Worm (Caenorhabditis elegans): ENCODE data around the gene F07E5.9.
"Not testable (repeated sequence)": the region's sequence is repeated elsewhere in the genome, so short reads cannot be mapped to it uniquely, and the experiment has no call there.

The F07E5.9 gene

DNA sequence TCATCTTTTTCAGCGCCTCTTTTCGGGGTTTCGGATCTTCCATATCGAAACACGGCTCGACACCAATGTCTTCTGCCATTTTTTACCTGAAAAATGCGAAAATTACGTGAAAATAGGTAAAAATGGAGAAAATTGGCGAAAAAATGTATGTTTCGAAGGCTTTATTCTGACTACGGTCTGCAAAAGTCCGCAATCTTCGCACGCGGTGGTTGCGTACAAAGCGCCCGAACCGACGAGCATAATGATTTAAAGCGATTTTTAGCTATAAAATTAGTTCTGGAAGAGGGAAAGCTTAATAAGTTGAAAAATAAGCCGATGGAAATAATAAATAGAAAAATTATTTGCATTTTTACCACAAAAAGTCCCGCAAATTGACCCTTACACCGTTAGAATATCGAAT is 21.3 kb downstream of the F07E5.9 start, which contains the start of gene F07E5.5:
F07E5.5 (minus strand) TSS at position 86 of the 400 bp plus-strand sequence.
- TF ChIP-seq flh-1 (GFP tag; optimal IDR thresholded peaks at IDR 0.05): no peak
- TF ChIP-seq ces-1 (GFP tag; optimal IDR thresholded peaks at IDR 0.05): peak; percentile 41
- peak; percentile 94 for TF ChIP-seq lsy-2 (tag; optimal IDR thresholded peaks at IDR 0.05)
- TF ChIP-seq mep-1 (tag; optimal IDR thresholded peaks at IDR 0.05): peak; percentile 37
- TF ChIP-seq snpc-4 (tag; optimal IDR thresholded peaks at IDR 0.05): no peak
- TF ChIP-seq elt-1 (tag; optimal IDR thresholded peaks at IDR 0.05; ENCODE audit: borderline replicate concordance, insufficient read depth): no peak
- no peak for TF ChIP-seq M03D4.4 (tag; optimal IDR thresholded peaks at IDR 0.05)
- no peak for TF ChIP-seq unc-120 (tag; optimal IDR thresholded peaks at IDR 0.05; ENCODE audit: poor library complexity, severe bottlenecking)
- TF ChIP-seq cnd-1 (tag; optimal IDR thresholded peaks at IDR 0.05): no peak
- TF ChIP-seq lin-13 (tag; optimal IDR thresholded peaks at IDR 0.05): peak; percentile 62

- no peak for TF ChIP-seq lsy-2 (tag; optimal IDR thresholded peaks at IDR 0.05)
- TF ChIP-seq cnd-1 (tag; optimal IDR thresholded peaks at IDR 0.05): peak; percentile 51
Observed at ce11 chrII:2051372-2051771, 29.0 kb downstream of the F07E5.9 start, which contains the start of gene fbxb-35. fbxb-35 (plus strand) TSS chrII:2051672.

- not testable (repeated sequence) for TF ChIP-seq ham-2 (GFP tag; optimal IDR thresholded peaks at IDR 0.05); M03D4.4 (tag; optimal IDR thresholded peaks at IDR 0.05); nhr-76 (tag; optimal IDR thresholded peaks at IDR 0.05)
Observed at ce11 chrII:2046556-2046955, 33.8 kb downstream of the F07E5.9 start, which contains the start of gene math-1. math-1 (minus strand) TSS chrII:2046656.

DNA sequence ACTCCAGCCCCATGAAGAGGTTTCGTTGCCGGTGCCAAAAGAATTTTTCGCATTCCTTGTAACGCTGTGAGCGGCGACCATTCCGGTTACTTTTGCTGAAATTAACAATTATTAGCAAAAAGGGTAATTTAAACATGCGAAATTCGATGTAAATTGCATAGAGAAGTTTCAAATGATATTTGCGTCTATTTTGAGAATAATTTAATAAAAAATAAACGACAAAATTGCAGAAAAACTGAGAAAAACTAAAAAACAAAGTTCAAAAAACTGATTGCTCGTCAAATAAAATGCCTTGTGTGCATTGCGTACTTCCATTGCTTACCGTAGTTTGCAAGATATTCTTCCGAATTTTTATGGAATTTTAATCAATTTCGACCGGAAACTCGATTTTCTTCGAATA is 34.8 kb downstream of the F07E5.9 start, which contains the start of gene bath-24:
bath-24 (minus strand) TSS at position 101 of the 400 bp plus-strand sequence.
- TF ChIP-seq nhr-28 (tag; optimal IDR thresholded peaks at IDR 0.05) (no peak), mab-5 (tag; optimal IDR thresholded peaks at IDR 0.05) (no peak)

DNA sequence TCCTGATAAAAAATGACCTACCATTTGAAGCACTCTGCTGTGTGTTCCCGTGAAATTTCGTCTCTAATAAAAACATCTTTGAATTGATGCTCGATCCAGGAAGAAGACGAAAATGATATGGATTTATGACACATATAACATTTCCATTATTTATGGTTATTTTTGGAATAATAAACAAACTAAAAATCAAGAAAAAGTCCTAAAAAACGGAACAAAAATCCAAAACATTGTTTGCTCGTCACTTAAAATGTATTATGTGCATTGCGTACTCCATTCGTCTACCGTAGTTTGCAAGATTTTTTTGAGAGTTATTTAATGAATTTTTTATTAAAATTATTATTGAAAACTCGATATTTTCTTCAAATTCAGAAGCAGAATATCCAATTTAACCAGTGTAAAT is 37.9 kb downstream of the F07E5.9 start, which contains the start of gene bath-20:
bath-20 (minus strand) TSS at position 101 of the 400 bp plus-strand sequence.
- TF ChIP-seq cnd-1 (tag; optimal IDR thresholded peaks at IDR 0.05) (no peak), snpc-4 (tag; optimal IDR thresholded peaks at IDR 0.05) (no peak), sem-2 (GFP tag; optimal IDR thresholded peaks at IDR 0.05) (no peak), ces-1 (GFP tag; optimal IDR thresholded peaks at IDR 0.05) (no peak), unc-120 (tag; optimal IDR thresholded peaks at IDR 0.05; ENCODE audit: poor library complexity, severe bottlenecking) (no peak), drap-1 (GFP tag; optimal IDR thresholded peaks at IDR 0.05) (no peak), nhr-237 (tag; optimal IDR thresholded peaks at IDR 0.05) (no peak), hlh-1 (tag; optimal IDR thresholded peaks at IDR 0.05) (no peak), M03D4.4 (tag; optimal IDR thresholded peaks at IDR 0.05) (no peak), pha-4 (tag; optimal IDR thresholded peaks at IDR 0.05) (no peak), lin-13 (tag; optimal IDR thresholded peaks at IDR 0.05) (no peak), flh-1 (GFP tag; optimal IDR thresholded peaks at IDR 0.05) (no peak), unc-39 (tag; optimal IDR thresholded peaks at IDR 0.05) (no peak), lsy-2 (tag; optimal IDR thresholded peaks at IDR 0.05) (no peak), nhr-12 (tag; optimal IDR thresholded peaks at IDR 0.05) (no peak), lin-32 (GFP tag; optimal IDR thresholded peaks at IDR 0.05) (no peak), unc-62 (GFP tag; optimal IDR thresholded peaks at IDR 0.05) (no peak), nhr-28 (tag; optimal IDR thresholded peaks at IDR 0.05) (no peak)

- TF ChIP-seq ham-2 (GFP tag; optimal IDR thresholded peaks at IDR 0.05) (no peak), flh-1 (GFP tag; optimal IDR thresholded peaks at IDR 0.05) (no peak), ceh-39 (tag; optimal IDR thresholded peaks at IDR 0.05) (no peak), unc-120 (tag; optimal IDR thresholded peaks at IDR 0.05; ENCODE audit: poor library complexity, severe bottlenecking) (no peak), mab-5 (tag; optimal IDR thresholded peaks at IDR 0.05) (no peak), nhr-28 (tag; optimal IDR thresholded peaks at IDR 0.05) (no peak), ceh-43 (GFP tag; optimal IDR thresholded peaks at IDR 0.05) (no peak), lsy-2 (tag; optimal IDR thresholded peaks at IDR 0.05) (no peak), lin-13 (tag; optimal IDR thresholded peaks at IDR 0.05) (no peak), blmp-1 (tag; optimal IDR thresholded peaks at IDR 0.05) (no peak), cnd-1 (tag; optimal IDR thresholded peaks at IDR 0.05) (no peak), mep-1 (tag; optimal IDR thresholded peaks at IDR 0.05) (no peak), elt-3 (tag; optimal IDR thresholded peaks at IDR 0.05) (no peak), unc-62 (GFP tag; optimal IDR thresholded peaks at IDR 0.05) (no peak), zip-8 (tag; optimal IDR thresholded peaks at IDR 0.05) (no peak), nhr-237 (tag; optimal IDR thresholded peaks at IDR 0.05) (no peak), bed-3 (GFP tag; optimal IDR thresholded peaks at IDR 0.05) (no peak)
Observed at ce11 chrII:2039288-2039687, 41.0 kb downstream of the F07E5.9 start, which contains the start of gene bath-19. bath-19 (minus strand) TSS chrII:2039388.

Measured in whole organism, mixed stage, embryonic.